Fruit fly (Drosophila melanogaster) whole organism, prepupa: Measurements from ENCODE around the gene CG5860.

ENCODE experiments used
- Blimp-1 ChIP-seq: fragments of 200-800 bp; sonication (Bioruptor generic); optimal IDR thresholded peaks from 3 replicates; lab custom pipeline; 2017; ENCODE audit warnings: missing biosample characterization, missing genetic modification characterization, mild to moderate bottlenecking, moderate library complexity, missing genetic modification reagents
- CG1621 ChIP-seq: fragments of 200-800 bp; sonication (Bioruptor generic); optimal IDR thresholded peaks from 3 replicates; lab custom pipeline; 2018; ENCODE audit warnings: missing biosample characterization, mild to moderate bottlenecking, missing genetic modification characterization
- net ChIP-seq: fragments of 200-800 bp; sonication (Bioruptor generic); optimal IDR thresholded peaks from 3 replicates; lab custom pipeline; 2016; ENCODE audit warnings: missing biosample characterization, missing genetic modification characterization

DNA sequence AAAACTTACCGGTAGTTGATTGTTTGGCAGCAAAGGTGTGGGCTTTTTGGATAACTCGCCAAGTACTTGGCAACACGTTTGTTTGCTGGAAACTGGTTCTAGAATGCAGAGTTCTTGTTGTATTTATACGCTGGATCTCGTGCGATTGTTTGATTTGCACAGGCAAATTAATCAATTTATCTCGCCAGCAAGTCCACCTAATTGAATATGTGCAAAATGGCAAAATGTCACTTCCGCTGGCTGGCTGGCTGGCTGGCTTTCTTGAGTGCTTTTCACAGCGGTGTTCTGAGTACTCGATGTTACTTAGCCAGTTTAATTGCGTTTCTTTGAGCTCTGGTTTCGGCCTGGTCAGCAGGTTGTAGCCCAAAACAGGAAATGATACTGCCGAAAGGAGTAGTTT, 39.3 kb downstream of the CG5860 start, which contains the start of gene Eh:
- TF ChIP-seq CG1621 (tag; lab: Kevin White, UChicago) (no peak), Blimp-1 (GFP tag; lab: Kevin White, UChicago) (no peak), net (GFP tag; lab: Kevin White, UChicago) (no peak)
